In genomic region chr3R:5084413-5084812, dm6 we compare ENCODE assay signal across 1 fruit fly cellular context.
TF ChIP-seq lines count a peak whose summit lies in the region.

No protein-coding gene starts in this region.

TF ChIP-seq in whole organism, embryonic, 481 proteins besides CTCF, POLR2A, EP300 and RAD21 (continued from another document):
- no peak for TF ChIP-seq CG1602 (GFP tag; optimal IDR thresholded peaks at IDR 0.05; lab: Kevin White, UChicago)
- no peak for TF ChIP-seq CG4707 (GFP tag; optimal IDR thresholded peaks at IDR 0.05; lab: Kevin White, UChicago)
- peak; percentile 34; the same call in 1 of the 3 replicates for TF ChIP-seq ci (GFP tag; IDR thresholded peaks at IDR 0.05; lab: Robert Waterston, UW)
- no peak for TF ChIP-seq lab (GFP tag; optimal IDR thresholded peaks at IDR 0.05; lab: Kevin White, UChicago)
- no peak for TF ChIP-seq CG2199 (GFP tag; IDR thresholded peaks at IDR 0.05; lab: Robert Waterston, UW)
- TF ChIP-seq Usf (GFP tag; optimal IDR thresholded peaks at IDR 0.05; lab: Kevin White, UChicago) = no peak
- no peak for TF ChIP-seq Awh (GFP tag; IDR thresholded peaks at IDR 0.05; lab: Robert Waterston, UW)
- TF ChIP-seq dan (GFP tag; IDR thresholded peaks at IDR 0.05; lab: Robert Waterston, UW) = no peak
- no peak for TF ChIP-seq CG11560 (tag; IDR thresholded peaks at IDR 0.05; lab: Robert Waterston, UW)
- no peak for TF ChIP-seq CG42726 (GFP tag; IDR thresholded peaks at IDR 0.05; lab: Robert Waterston, UW; ENCODE audit: partially characterized antibody)
- 0 out of 3 replicates have a peak, but pooled peaks have one; percentile 17 for TF ChIP-seq z (GFP tag; IDR thresholded peaks at IDR 0.05; lab: Robert Waterston, UW)
- no peak for TF ChIP-seq tio (GFP tag; optimal IDR thresholded peaks at IDR 0.05; lab: Kevin White, UChicago)
- TF ChIP-seq sob (GFP tag; IDR thresholded peaks at IDR 0.05; lab: Robert Waterston, UW) = 0 out of 2 replicates have a peak, but pooled peaks have one; percentile 6
- TF ChIP-seq Sox100B (GFP tag; optimal IDR thresholded peaks at IDR 0.05; lab: Kevin White, UChicago) = no peak
- no peak for TF ChIP-seq wdn (GFP tag; IDR thresholded peaks at IDR 0.05; lab: Robert Waterston, UW)
- TF ChIP-seq sens (GFP tag; lab: Kevin White, UChicago) = no peak
- no peak for TF ChIP-seq dmrt99B (tag; optimal IDR thresholded peaks at IDR 0.05; lab: Kevin White, UChicago)
- TF ChIP-seq Six4 (GFP tag; optimal IDR thresholded peaks at IDR 0.05; lab: Kevin White, UChicago) = no peak
- TF ChIP-seq CG10267 (tag; optimal IDR thresholded peaks at IDR 0.05; lab: Kevin White, UChicago) = no peak
- peak; percentile 74 for TF ChIP-seq CG3065 (GFP tag; optimal IDR thresholded peaks at IDR 0.05; lab: Kevin White, UChicago)
- no peak for TF ChIP-seq CG14965 (GFP tag; optimal IDR thresholded peaks at IDR 0.05; lab: Kevin White, UChicago; ENCODE audit: borderline replicate concordance)
